Worm (Caenorhabditis elegans) whole organism, L4 larva: ENCODE measurements around the gene pitr-1.

Experiments used
- T26A8.4 ChIP-seq: fragments of 200-800 bp; sonication (Bioruptor generic); IDR thresholded peaks from 2 replicates; pipeline ENCODE4 v1.3.6; 2022; ENCODE audit warnings: missing genetic modification characterization, missing compliant biosample characterization
- ama-1 ChIP-seq: fragments of 150-350 bp; optimal IDR thresholded peaks from 2 replicates; lab custom pipeline; 2014; ENCODE audit warnings: inconsistent platforms, mixed read lengths
- ceh-28 ChIP-seq: fragments of 150-350 bp; optimal IDR thresholded peaks from 2 replicates; lab custom pipeline; 2014; ENCODE audit warnings: missing biosample characterization, missing genetic modification reagents, missing genetic modification characterization
- hmg-1.1 ChIP-seq: fragments of 200-800 bp; sonication (Bioruptor generic); IDR thresholded peaks from 2 replicates; pipeline ENCODE4 v1.3.6; 2022; ENCODE audit warnings: missing genetic modification reagents, missing genetic modification characterization, missing compliant biosample characterization
- jun-1 ChIP-seq: fragments of 150-350 bp; optimal IDR thresholded peaks from 2 replicates; lab custom pipeline; 2014; ENCODE audit warnings: missing biosample characterization, missing genetic modification reagents, missing genetic modification characterization
- lin-13 ChIP-seq: fragments of 150-350 bp; optimal IDR thresholded peaks from 2 replicates; lab custom pipeline; 2014; ENCODE audit warnings: missing biosample characterization, missing genetic modification reagents, missing genetic modification characterization
- lin-38 ChIP-seq: fragments of 200-800 bp; sonication (Bioruptor generic); IDR thresholded peaks from 2 replicates; pipeline ENCODE4 v1.3.6; 2022; ENCODE audit warnings: missing genetic modification reagents, missing genetic modification characterization, missing compliant biosample characterization
- mdl-1 ChIP-seq, 2 experiments: fragments of 150-350 bp in 1 of 2; sonication (generic microtip) in 1 of 2; optimal IDR thresholded peaks; 2 replicates each; lab custom pipeline; 2014 to 2017; ENCODE audit warnings: missing biosample characterization in 2 of 2, missing genetic modification characterization in 2 of 2
- nhr-237 ChIP-seq: sonication (generic microtip); optimal IDR thresholded peaks from 2 replicates; lab custom pipeline; 2017; ENCODE audit warnings: missing biosample characterization, missing genetic modification characterization
- nhr-25 ChIP-seq: sonication (generic microtip); optimal IDR thresholded peaks from 2 replicates; lab custom pipeline; 2017; ENCODE audit warnings: missing genetic modification characterization, mild to moderate bottlenecking, missing compliant biosample characterization, antibody characterized with exemption, moderate library complexity, borderline replicate concordance; ENCODE audit not compliant: insufficient read depth
- pqm-1 ChIP-seq: sonication (generic microtip); optimal IDR thresholded peaks from 2 replicates; lab custom pipeline; 2017; ENCODE audit warnings: missing biosample characterization, missing genetic modification characterization
- rbr-2 ChIP-seq: sonication (generic microtip); optimal IDR thresholded peaks from 2 replicates; lab custom pipeline; 2016; ENCODE audit warnings: missing genotype, missing genetic modification characterization, missing compliant biosample characterization
- unc-39 ChIP-seq: sonication (generic microtip); optimal IDR thresholded peaks from 2 replicates; lab custom pipeline; 2017; ENCODE audit warnings: missing biosample characterization, missing genetic modification characterization

DNA sequence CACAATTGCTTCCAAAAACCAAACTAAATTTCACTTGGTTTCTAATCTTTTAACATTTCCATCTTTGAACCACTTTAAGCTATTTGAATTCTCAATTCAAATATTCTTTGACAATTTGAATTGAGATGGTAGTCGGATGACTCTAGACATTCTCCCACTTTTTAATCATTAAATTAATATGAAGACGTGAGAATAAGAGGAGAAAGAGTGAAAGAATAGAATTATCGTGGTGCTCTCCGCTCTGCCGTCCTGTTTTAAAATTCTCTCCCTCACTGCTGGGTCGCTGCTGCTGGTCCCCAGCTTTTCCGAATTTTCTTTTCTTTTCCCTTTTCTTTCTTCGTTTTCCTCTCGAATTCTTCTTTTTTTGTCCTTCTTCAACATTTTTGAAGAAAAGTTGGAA is 9.5 kb downstream of the pitr-1 start:
- TF ChIP-seq pqm-1 (tag; lab: Kevin White, UChicago), result no peak
- no peak for TF ChIP-seq rbr-2 (tag; lab: Kevin White, UChicago)
- TF ChIP-seq jun-1 (tag; lab: Kevin White, UChicago), result no peak
- TF ChIP-seq nhr-25, result no peak
- TF ChIP-seq lin-38, result no peak
- no peak for TF ChIP-seq ama-1
- TF ChIP-seq hmg-1.1 (GFP tag; lab: Robert Waterston, UW), result no peak
- TF ChIP-seq T26A8.4 (GFP tag; lab: Robert Waterston, UW), result no peak
- TF ChIP-seq nhr-237 (tag; lab: Kevin White, UChicago), result no peak
- TF ChIP-seq mdl-1 (tag; optimal IDR thresholded peaks at IDR 0.05; lab: Kevin White, UChicago), result no peak
- TF ChIP-seq ceh-28, result no peak
- TF ChIP-seq lin-13, result no peak
- no peak for TF ChIP-seq unc-39 (tag; lab: Kevin White, UChicago)
